Worm (Caenorhabditis elegans) whole organism, mixed stage, embryonic: ENCODE measurements around the gene agxt-1.

ENCODE experiments used
- M03D4.4 ChIP-seq: sonication (generic microtip); optimal IDR thresholded peaks from 2 replicates; lab custom pipeline; 2017; ENCODE audit warnings: mild to moderate bottlenecking, missing genetic modification characterization, missing compliant biosample characterization
- bed-3 ChIP-seq: fragments of 200-800 bp; sonication (Bioruptor generic); optimal IDR thresholded peaks from 3 replicates; lab custom pipeline; 2018; ENCODE audit warnings: mild to moderate bottlenecking, missing genetic modification characterization, moderate library complexity, missing compliant biosample characterization
- blmp-1 ChIP-seq: fragments of 150-350 bp; optimal IDR thresholded peaks from 2 replicates; lab custom pipeline; 2014; ENCODE audit warnings: missing biosample characterization, missing genetic modification characterization
- ceh-39 ChIP-seq: fragments of 150-350 bp; optimal IDR thresholded peaks from 2 replicates; lab custom pipeline; 2014; ENCODE audit warnings: missing biosample characterization, missing genetic modification characterization
- ceh-43 ChIP-seq: fragments of 200-800 bp; sonication (Bioruptor generic); optimal IDR thresholded peaks from 2 replicates; lab custom pipeline; 2018; ENCODE audit warnings: mild to moderate bottlenecking, missing genetic modification characterization, moderate library complexity, missing compliant biosample characterization
- ceh-83 ChIP-seq: fragments of 200-800 bp; sonication (Bioruptor generic); optimal IDR thresholded peaks from 2 replicates; lab custom pipeline; 2018; ENCODE audit warnings: mild to moderate bottlenecking, missing genetic modification characterization, missing compliant biosample characterization
- ces-1 ChIP-seq: fragments of 150-350 bp; optimal IDR thresholded peaks from 2 replicates; lab custom pipeline; 2014; ENCODE audit warnings: missing biosample characterization, missing genetic modification reagents, missing genetic modification characterization
- cnd-1 ChIP-seq: fragments of 200-800 bp; sonication (Bioruptor generic); optimal IDR thresholded peaks from 2 replicates; lab custom pipeline; 2018; ENCODE audit warnings: mild to moderate bottlenecking, missing genetic modification characterization, missing compliant biosample characterization
- drap-1 ChIP-seq: fragments of 200-800 bp; sonication (Bioruptor generic); optimal IDR thresholded peaks from 3 replicates; lab custom pipeline; 2018; ENCODE audit warnings: mild to moderate bottlenecking, missing genetic modification characterization, missing compliant biosample characterization
- elt-1 ChIP-seq: sonication (generic microtip); optimal IDR thresholded peaks from 2 replicates; lab custom pipeline; 2017; ENCODE audit warnings: missing genetic modification characterization, mild to moderate bottlenecking, missing compliant biosample characterization, antibody characterized with exemption, moderate library complexity, borderline replicate concordance; ENCODE audit not compliant: insufficient read depth
- flh-1 ChIP-seq: fragments of 200-800 bp; sonication (Bioruptor generic); optimal IDR thresholded peaks from 2 replicates; lab custom pipeline; 2018; ENCODE audit warnings: mild to moderate bottlenecking, missing genetic modification characterization, moderate library complexity, missing compliant biosample characterization
- hlh-1 ChIP-seq: fragments of 150-350 bp; optimal IDR thresholded peaks from 2 replicates; lab custom pipeline; 2014; ENCODE audit warnings: missing biosample characterization, missing genetic modification reagents, missing genetic modification characterization
- lin-13 ChIP-seq: fragments of 150-350 bp; optimal IDR thresholded peaks from 2 replicates; lab custom pipeline; 2014; ENCODE audit warnings: missing biosample characterization, missing genetic modification characterization
- lin-32 ChIP-seq: fragments of 200-800 bp; sonication (Bioruptor generic); optimal IDR thresholded peaks from 2 replicates; lab custom pipeline; 2018; ENCODE audit warnings: mild to moderate bottlenecking, missing genetic modification characterization, missing compliant biosample characterization
- lsy-2 ChIP-seq: fragments of 150-350 bp; optimal IDR thresholded peaks from 2 replicates; lab custom pipeline; 2014; ENCODE audit warnings: missing biosample characterization, missing genetic modification characterization
- mep-1 ChIP-seq: fragments of 150-350 bp; optimal IDR thresholded peaks from 2 replicates; lab custom pipeline; 2017; ENCODE audit warnings: missing biosample characterization, missing genetic modification reagents, missing genetic modification characterization, inconsistent platforms
- nhr-12 ChIP-seq: fragments of 150-350 bp; optimal IDR thresholded peaks from 2 replicates; lab custom pipeline; 2014; ENCODE audit warnings: missing biosample characterization, missing genetic modification characterization
- nhr-2 ChIP-seq: fragments of 150-350 bp; optimal IDR thresholded peaks from 2 replicates; lab custom pipeline; 2014; ENCODE audit warnings: missing biosample characterization, missing genetic modification characterization
- nhr-237 ChIP-seq: fragments of 150-350 bp; optimal IDR thresholded peaks from 2 replicates; lab custom pipeline; 2014; ENCODE audit warnings: missing biosample characterization, missing genetic modification characterization
- nhr-76 ChIP-seq: sonication (generic microtip); optimal IDR thresholded peaks from 2 replicates; lab custom pipeline; 2017; ENCODE audit warnings: missing biosample characterization, missing genetic modification characterization
- pha-4 ChIP-seq: fragments of 150-350 bp; optimal IDR thresholded peaks from 2 replicates; lab custom pipeline; 2018; ENCODE audit warnings: missing biosample characterization, missing genetic modification reagents, missing genetic modification characterization
- unc-120 ChIP-seq: sonication (generic microtip); optimal IDR thresholded peaks from 2 replicates; lab custom pipeline; 2017; ENCODE audit warnings: missing genetic modification characterization, missing compliant biosample characterization; ENCODE audit not compliant: poor library complexity, severe bottlenecking
- unc-62 ChIP-seq: fragments of 150-350 bp; optimal IDR thresholded peaks from 2 replicates; lab custom pipeline; 2014; ENCODE audit warnings: missing biosample characterization, missing genetic modification reagents, missing genetic modification characterization
- zip-8 ChIP-seq: fragments of 150-350 bp; optimal IDR thresholded peaks from 2 replicates; lab custom pipeline; 2014; ENCODE audit warnings: missing biosample characterization, missing genetic modification characterization
- ztf-11 ChIP-seq: fragments of 150-350 bp; optimal IDR thresholded peaks from 2 replicates; lab custom pipeline; 2014; ENCODE audit warnings: missing biosample characterization, missing genetic modification characterization

The agxt-1 gene

DNA sequence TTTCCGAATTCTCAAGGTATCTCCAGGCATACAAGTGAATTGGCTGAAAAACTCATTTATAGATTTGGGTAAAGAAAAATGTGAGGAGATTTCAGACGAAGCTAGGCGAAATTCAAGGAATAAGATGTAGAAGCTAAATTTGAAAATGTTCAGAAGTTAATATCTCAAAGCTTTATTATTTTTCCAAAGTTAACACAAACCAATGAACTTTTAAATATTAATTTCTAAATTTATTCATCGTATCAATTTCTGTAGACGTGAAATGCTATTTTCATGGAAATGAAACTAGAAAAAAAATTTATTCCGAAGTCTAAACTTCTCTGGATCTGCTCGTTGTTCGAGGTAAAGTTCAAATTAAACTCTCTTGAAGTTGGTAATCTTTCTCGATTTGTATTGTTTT lies at the start of gene agxt-1:
Gene agxt-1, plus strand, starts transcription at position 301 of the 400 bp plus-strand sequence.
- no peak for TF ChIP-seq drap-1 (GFP tag; lab: Kevin White, UChicago)
- no peak for TF ChIP-seq lin-32 (GFP tag; lab: Kevin White, UChicago)
- TF ChIP-seq lin-13 (tag; lab: Kevin White, UChicago), result no peak
- TF ChIP-seq bed-3, result no peak
- TF ChIP-seq cnd-1 (tag; lab: Kevin White, UChicago), result no peak
- no peak for TF ChIP-seq ceh-83 (GFP tag; lab: Kevin White, UChicago)
- no peak for TF ChIP-seq nhr-12
- TF ChIP-seq unc-120 (tag; lab: Kevin White, UChicago), result no peak
- TF ChIP-seq flh-1 (GFP tag; lab: Kevin White, UChicago), result no peak
- TF ChIP-seq nhr-2, result no peak

ce11 chrII:8796391-8796790 lies 49.0 kb upstream of the agxt-1 start:
- no peak for TF ChIP-seq ceh-43 (GFP tag; lab: Kevin White, UChicago)
- no peak for TF ChIP-seq hlh-1 (tag; lab: Kevin White, UChicago)
- TF ChIP-seq ces-1, result peak; percentile 56
- TF ChIP-seq unc-62 (GFP tag; lab: Kevin White, UChicago), result no peak
- no peak for TF ChIP-seq elt-1
- TF ChIP-seq lsy-2 (tag; lab: Kevin White, UChicago), result no peak

DNA sequence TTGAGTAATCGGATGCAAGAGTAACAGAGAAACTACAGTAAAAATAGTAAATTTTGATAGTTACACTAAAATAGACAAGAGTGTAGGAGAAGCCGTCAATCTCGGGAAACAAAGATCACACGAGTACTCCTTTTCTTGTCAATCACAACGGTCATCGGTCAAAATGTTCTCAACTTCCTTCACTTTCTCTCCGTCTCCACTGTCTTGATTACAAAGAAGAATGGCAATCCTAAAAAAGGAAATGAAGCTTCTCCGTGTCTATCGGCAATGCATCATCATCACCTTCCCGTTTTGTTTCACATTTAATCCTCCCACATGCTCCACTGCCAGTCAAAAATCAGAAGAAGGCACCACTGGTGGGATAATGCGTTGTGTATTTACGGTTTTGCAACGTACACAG lies 45.7 kb upstream of the agxt-1 start:
- TF ChIP-seq lsy-2 (tag; lab: Kevin White, UChicago) (no peak), unc-62 (GFP tag; lab: Kevin White, UChicago) (no peak), nhr-76 (no peak), M03D4.4 (tag; lab: Kevin White, UChicago) (no peak), ztf-11 (tag; lab: Kevin White, UChicago) (no peak), blmp-1 (no peak), lin-13 (tag; lab: Kevin White, UChicago) (no peak), pha-4 (tag; lab: Kevin White, UChicago) (no peak)
- TF ChIP-seq, all 35 proteins: peak for 0

DNA sequence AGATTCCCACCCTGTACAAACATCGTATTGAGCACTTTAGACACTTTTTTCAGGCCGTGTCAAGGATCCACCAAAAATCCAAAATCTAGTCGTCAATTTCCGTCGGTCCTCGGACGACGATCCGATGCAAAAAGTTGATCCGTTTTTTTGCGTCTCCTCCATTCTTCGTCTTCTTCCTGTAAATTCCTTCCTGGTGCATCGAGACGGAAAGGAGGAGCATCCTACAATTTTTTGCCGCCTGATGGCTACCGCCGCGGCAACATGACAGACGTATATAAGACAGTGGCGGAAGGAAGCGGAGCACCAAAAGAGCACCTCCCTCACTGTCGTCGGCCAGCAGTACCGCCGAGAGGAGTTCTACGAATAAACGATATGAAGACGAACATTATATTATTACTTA lies 44.6 kb upstream of the agxt-1 start, which contains the start of gene appg-2:
Gene appg-2, plus strand, starts transcription at position 301 of the 400 bp plus-strand sequence.
- no peak for TF ChIP-seq ztf-11 (tag; lab: Kevin White, UChicago)
- no peak for TF ChIP-seq zip-8 (tag; lab: Kevin White, UChicago)
- no peak for TF ChIP-seq ceh-39 (tag; lab: Kevin White, UChicago)

DNA sequence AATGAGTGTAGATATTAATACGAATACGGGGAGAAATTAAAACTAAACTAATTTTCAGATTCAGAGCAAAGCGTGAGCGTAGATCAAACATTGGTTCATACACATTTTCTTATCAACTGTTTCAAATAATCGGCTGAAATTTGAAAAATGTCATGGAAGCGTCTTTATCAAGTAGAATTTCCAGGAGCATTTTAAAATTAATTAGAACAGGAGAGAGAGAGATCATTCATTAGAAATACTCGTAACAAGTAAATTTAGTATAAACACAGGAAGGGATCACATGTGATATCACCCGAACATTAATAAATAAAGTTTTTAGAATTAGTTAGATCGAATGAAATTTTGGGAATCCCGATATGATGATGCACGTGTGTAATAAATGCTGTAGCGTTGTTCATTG lies 38.5 kb upstream of the agxt-1 start, which contains the start of gene pho-13:
Gene pho-13, minus strand, starts transcription at position 101 of the 400 bp plus-strand sequence.
- no peak for TF ChIP-seq unc-62 (GFP tag; lab: Kevin White, UChicago)

- TF ChIP-seq nhr-237, result no peak
- no peak for TF ChIP-seq M03D4.4 (tag; lab: Kevin White, UChicago)
- TF ChIP-seq pha-4 (tag; lab: Kevin White, UChicago), result no peak
- no peak for TF ChIP-seq mep-1 (tag; lab: Kevin White, UChicago)
- no peak for TF ChIP-seq nhr-76
- no peak for TF ChIP-seq lin-13 (tag; lab: Kevin White, UChicago)
- TF ChIP-seq zip-8 (tag; lab: Kevin White, UChicago), result no peak
Measured at ce11 chrII:8808482-8808881, 36.9 kb upstream of the agxt-1 start, which contains the start of gene F07H5.10. Gene F07H5.10 (minus strand): TSS chrII:8808582.

- TF ChIP-seq mep-1 (tag; lab: Kevin White, UChicago) (no peak), lsy-2 (tag; lab: Kevin White, UChicago) (peak; percentile 60)
- TF ChIP-seq, all 35 proteins: peak for 1
Measured at ce11 chrII:8810679-8811413, 34.6 kb upstream of the agxt-1 start, which contains the start of the genes F46C5.9 and rer-1. Gene F46C5.9 (minus strand): TSS chrII:8810729. Gene rer-1 (plus strand): TSS chrII:8811370.
